Fruit fly (Drosophila melanogaster): ENCODE data around the gene Hinfp.

DNA sequence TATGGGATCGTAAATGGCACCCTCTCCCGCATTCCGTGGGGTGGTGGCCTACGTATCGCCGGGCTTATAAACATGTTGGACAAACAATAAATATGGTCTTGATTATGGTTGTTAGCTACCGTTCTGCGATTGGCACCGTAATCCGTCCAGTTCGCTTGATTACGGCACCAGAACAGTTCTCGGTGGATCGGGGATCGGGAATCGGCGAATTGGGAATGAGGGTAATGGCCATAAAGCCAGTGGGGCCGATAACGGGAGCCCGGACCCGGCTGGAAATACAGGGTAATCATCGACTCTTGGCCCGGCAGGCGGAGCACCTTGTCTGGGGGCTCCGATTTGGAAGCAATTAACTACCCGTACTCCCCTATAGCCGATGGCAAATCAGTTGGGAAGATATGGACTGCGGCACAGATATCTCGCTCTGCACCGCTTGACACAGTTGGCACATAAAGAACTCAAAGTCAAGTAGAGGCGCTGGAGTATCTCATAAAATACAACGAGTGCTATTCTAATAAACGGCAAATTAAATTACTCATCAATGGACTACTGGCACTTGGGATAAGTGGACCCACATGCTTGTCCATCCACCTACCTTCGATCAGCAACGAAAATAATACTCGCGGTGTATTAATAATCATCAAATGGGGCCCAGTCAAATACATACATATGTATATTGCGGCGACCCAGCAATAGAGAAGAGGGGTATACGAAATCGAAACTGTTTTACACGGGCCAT lies 26.9 kb upstream of the Hinfp start:
- TF ChIP-seq CG1620 (GFP tag; optimal IDR thresholded peaks at IDR 0.05) (no peak), CG7045 (GFP tag; optimal IDR thresholded peaks at IDR 0.05) (no peak), cic (GFP tag; optimal IDR thresholded peaks at IDR 0.05) (no peak), kay (GFP tag; ENCODE audit: borderline replicate concordance) (no peak), CG5204 (GFP tag; optimal IDR thresholded peaks at IDR 0.05) (no peak), CG7101 (tag; optimal IDR thresholded peaks at IDR 0.05) (no peak), Hr96 (GFP tag; optimal IDR thresholded peaks at IDR 0.05) (no peak), Clk (GFP tag; optimal IDR thresholded peaks at IDR 0.05) (no peak)
